Worm (Caenorhabditis elegans) whole organism, L4/young adult: ENCODE measurements around the gene ZK546.2.
A peak's percentile ranks its signal among the peaks of the same experiment; 100 is the strongest.

Experiments
- W03F9.2 ChIP-seq: fragments of 150-350 bp; optimal IDR thresholded peaks from 2 replicates; lab custom pipeline; 2014; ENCODE audit warnings: missing biosample characterization, missing genetic modification characterization
- dao-5 ChIP-seq: sonication (generic microtip); optimal IDR thresholded peaks from 2 replicates; lab custom pipeline; 2016; ENCODE audit warnings: missing genotype, missing genetic modification characterization, moderate library complexity, missing compliant biosample characterization
- him-1 ChIP-seq: sonication (generic microtip); optimal IDR thresholded peaks from 2 replicates; lab custom pipeline; 2016; ENCODE audit warnings: missing genotype, missing genetic modification reagents, missing genetic modification characterization, missing compliant biosample characterization

ZK546.2 gene

DNA sequence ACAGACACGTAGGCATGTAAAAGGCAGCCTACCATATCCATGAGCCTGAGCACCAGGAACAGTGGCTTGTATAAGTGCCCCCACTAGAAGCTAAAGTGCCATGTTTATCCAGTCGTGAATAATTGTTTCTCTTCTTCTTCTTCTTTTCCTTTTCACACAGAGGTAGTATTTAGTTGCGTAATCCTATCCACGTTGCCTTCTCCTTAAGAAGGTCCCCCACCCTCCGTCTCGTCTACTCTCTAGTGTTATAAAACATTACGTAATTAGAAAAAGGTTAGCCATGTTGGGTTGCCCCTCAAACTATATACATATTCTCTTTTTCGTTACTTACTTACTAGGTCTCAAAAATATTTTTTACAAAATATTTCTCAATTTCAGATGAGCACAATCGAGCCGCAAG lies 40.8 kb downstream of the ZK546.2 start:
- TF ChIP-seq him-1 (tag; lab: Kevin White, UChicago) (no peak), W03F9.2 (tag; lab: Kevin White, UChicago) (no peak), dao-5 (tag; lab: Kevin White, UChicago) (no peak)

DNA sequence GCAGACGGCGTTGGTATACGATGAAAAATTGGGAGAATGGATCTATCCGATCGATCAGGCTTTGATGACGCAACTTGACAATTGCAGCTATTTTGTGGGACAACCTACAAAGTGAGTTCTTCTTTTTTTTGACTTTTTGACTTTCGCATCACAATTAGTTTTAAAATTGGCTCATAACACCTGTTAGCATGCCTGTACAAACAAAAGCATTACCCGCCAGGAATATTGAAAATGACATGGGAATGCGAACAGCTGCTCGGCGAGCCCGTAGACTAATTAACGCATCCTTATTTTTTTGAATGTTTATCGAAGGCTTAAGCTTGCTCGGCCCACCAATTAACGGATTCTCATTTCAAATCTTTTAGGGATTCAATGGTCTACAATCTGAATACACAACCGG lies 41.4 kb downstream of the ZK546.2 start:
- TF ChIP-seq dao-5 (tag; lab: Kevin White, UChicago) (no peak), him-1 (tag; lab: Kevin White, UChicago) (no peak), W03F9.2 (tag; lab: Kevin White, UChicago) (no peak)

- no peak for TF ChIP-seq dao-5 (tag; lab: Kevin White, UChicago)
- TF ChIP-seq W03F9.2 (tag; lab: Kevin White, UChicago), result no peak
- TF ChIP-seq him-1 (tag; lab: Kevin White, UChicago), result no peak
These were observed 44.0 kb downstream of the ZK546.2 start, which contains the start of gene T27F7.12 for ce11 chrII:4989802-4990201. Gene T27F7.12 (plus strand): TSS chrII:4990102.

ce11 chrII:4992977-4993376 lies 47.1 kb downstream of the ZK546.2 start, which contains the start of gene pigb-1:
Gene pigb-1 (minus strand): TSS chrII:4993077.
- TF ChIP-seq W03F9.2 (tag; lab: Kevin White, UChicago) (no peak), him-1 (tag; lab: Kevin White, UChicago) (no peak), dao-5 (tag; lab: Kevin White, UChicago) (no peak)

DNA sequence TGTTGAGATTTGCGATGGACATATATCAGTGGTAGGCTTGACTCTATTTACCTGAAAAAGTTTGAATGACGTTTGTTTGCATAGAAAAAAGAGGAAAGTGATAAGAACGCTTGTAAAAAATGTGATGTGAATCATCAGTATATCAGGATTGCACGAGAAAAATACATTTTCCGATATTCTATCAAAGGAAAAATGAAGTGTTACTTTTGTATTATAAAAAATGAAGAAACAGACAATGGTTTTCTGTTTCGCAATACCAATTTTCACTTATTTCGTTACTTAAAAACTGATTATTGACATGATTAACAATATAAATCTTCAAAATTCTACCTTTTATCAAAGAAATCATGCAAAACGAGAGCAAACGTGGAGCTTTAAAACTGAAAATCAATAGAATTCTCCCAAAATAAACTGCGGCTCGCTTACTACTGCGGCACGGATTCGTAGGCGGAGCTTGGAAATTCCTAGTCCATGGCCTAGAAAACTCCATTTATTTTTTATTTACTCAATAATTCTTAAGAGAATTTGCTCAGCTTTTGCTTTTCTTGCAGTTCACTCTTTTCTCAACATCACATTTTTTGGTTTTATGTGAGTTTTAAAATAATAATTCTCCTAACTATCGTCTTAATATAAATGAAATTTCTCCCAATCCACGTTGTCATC lies 47.8 kb downstream of the ZK546.2 start, which contains the start of the genes eif-1 and vps-24:
Gene eif-1, minus strand, starts transcription at position 51 of the 663 bp plus-strand sequence.
Gene vps-24, plus strand, starts transcription at position 469 of the 663 bp plus-strand sequence.
- TF ChIP-seq him-1 (tag; lab: Kevin White, UChicago) (no peak), W03F9.2 (tag; lab: Kevin White, UChicago) (peak; percentile 33), dao-5 (tag; lab: Kevin White, UChicago) (no peak)

DNA sequence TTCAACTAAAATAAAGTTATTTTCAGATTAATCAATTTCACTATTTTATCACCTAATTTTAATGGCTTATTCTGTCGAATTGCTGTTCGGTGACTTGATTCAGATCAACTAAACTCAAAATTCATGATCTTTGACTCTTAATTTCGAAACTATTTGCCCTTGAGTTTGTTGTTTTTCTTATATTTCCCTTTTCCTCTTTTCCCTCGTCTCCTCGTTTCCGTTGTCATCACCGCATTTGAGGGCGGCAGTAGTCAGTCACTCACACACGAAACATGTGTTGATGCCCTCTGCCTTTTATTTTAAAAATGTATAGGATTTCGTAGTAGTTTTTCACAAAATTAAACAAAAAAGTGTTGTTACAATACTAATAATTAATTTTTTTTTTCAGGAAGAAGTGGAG lies 49.1 kb downstream of the ZK546.2 start, which contains the start of gene rnh-1.0:
Gene rnh-1.0, plus strand, starts transcription at position 389 of the 400 bp plus-strand sequence.
- TF ChIP-seq him-1 (tag; lab: Kevin White, UChicago) (no peak), dao-5 (tag; lab: Kevin White, UChicago) (no peak), W03F9.2 (tag; lab: Kevin White, UChicago) (no peak)
